Fruit fly (Drosophila melanogaster) Kc167 (cell line): ENCODE measurements around the gene Cds.

Experiments used
- Sin3A ChIP-seq: fragments of >200 bp; optimal IDR thresholded peaks from 2 replicates; lab custom pipeline; 2018; ENCODE audit warnings: missing external identifiers
- insv ChIP-seq: fragments of >200 bp; optimal IDR thresholded peaks from 3 replicates; lab custom pipeline; 2018; ENCODE audit warnings: missing external identifiers
- psq ChIP-seq: fragments of >200 bp; optimal IDR thresholded peaks from 2 replicates; lab custom pipeline; 2017; ENCODE audit warnings: missing external identifiers
- ttk ChIP-seq: sonication (Bioruptor generic); optimal IDR thresholded peaks from 2 replicates; lab custom pipeline; 2017; ENCODE audit warnings: missing external identifiers

DNA sequence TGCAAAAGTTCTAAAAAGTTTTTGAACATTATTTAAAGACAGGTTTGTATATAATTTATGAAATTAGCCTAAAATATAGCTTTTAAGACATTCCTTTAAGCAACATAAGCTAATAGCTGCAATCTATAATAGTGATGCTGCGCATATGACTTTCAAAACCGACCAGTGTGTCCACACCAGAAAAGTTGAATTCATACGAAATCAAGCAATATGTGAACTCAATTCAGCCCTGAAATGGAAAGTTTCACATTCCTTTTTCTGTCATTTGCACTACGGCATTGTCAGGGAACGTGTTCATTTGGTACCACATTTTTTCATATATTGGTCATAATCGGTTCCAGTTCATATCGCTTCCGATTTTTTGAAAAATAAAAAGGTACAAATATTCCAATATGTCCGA, 18.7 kb upstream of the Cds start, which contains the start of gene fan:
- TF ChIP-seq insv (lab: Kevin White, UChicago), result no peak
- no peak for TF ChIP-seq Sin3A (lab: Kevin White, UChicago)
- TF ChIP-seq ttk, result no peak
- TF ChIP-seq psq (lab: Kevin White, UChicago), result no peak
